2 fruit fly cellular contexts compared by ENCODE assay signal in the genomic region with DNA sequence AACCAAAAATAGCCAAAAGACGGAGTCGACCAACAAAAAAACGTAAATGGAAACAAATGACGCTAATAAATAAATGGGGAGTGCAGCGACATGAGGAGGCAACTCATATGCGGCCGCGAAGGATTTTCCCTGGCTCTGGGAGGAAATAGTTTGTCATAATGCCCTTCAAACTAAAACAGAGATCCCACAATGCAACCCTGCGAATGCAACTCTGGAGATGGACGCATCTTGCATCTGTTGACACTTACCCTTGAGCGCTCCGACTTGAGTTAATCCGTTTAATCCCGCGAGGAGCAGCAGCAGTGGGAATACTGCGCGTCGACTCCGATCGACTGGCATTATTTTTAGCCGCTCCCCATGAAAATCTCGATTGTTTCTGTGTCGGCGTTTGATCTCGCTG.
TF ChIP-seq lines count a peak whose summit lies in the region.

No protein-coding gene starts in this region.

- no peak for TF ChIP-seq CTCF in whole organism, embryonic (GFP tag; optimal IDR thresholded peaks at IDR 0.05; lab: Kevin White, UChicago)

TF ChIP-seq in whole organism, embryonic, 481 proteins besides CTCF, POLR2A, EP300 and RAD21:
- TF ChIP-seq CG3838 (GFP tag; optimal IDR thresholded peaks at IDR 0.05; lab: Kevin White, UChicago): no peak
- TF ChIP-seq btn (GFP tag; optimal IDR thresholded peaks at IDR 0.05; lab: Kevin White, UChicago): no peak
- no peak for TF ChIP-seq CG10654 (GFP tag; optimal IDR thresholded peaks at IDR 0.05; lab: Kevin White, UChicago)
- TF ChIP-seq CG16815 (GFP tag; optimal IDR thresholded peaks at IDR 0.05; lab: Kevin White, UChicago): no peak
- no peak for TF ChIP-seq zen (tag; optimal IDR thresholded peaks at IDR 0.05; lab: Kevin White, UChicago)
- no peak for TF ChIP-seq CG34422 (GFP tag; IDR thresholded peaks at IDR 0.05; lab: Robert Waterston, UW)
- no peak for TF ChIP-seq danr (GFP tag; IDR thresholded peaks at IDR 0.05; lab: Robert Waterston, UW)
- TF ChIP-seq fu2 (GFP tag; optimal IDR thresholded peaks at IDR 0.05; lab: Kevin White, UChicago): no peak
- peak; percentile 73 for TF ChIP-seq stwl (tag; optimal IDR thresholded peaks at IDR 0.05; lab: Kevin White, UChicago)
- no peak for TF ChIP-seq CG12219 (GFP tag; optimal IDR thresholded peaks at IDR 0.05; lab: Kevin White, UChicago)
- no peak for TF ChIP-seq CG8765 (GFP tag; IDR thresholded peaks at IDR 0.05; lab: Robert Waterston, UW)
- TF ChIP-seq CG10979 (tag; optimal IDR thresholded peaks at IDR 0.05; lab: Kevin White, UChicago): no peak
- TF ChIP-seq fd64A (GFP tag; optimal IDR thresholded peaks at IDR 0.05; lab: Kevin White, UChicago): no peak
- TF ChIP-seq CG13775 (GFP tag; optimal IDR thresholded peaks at IDR 0.05; lab: Kevin White, UChicago): no peak
- TF ChIP-seq CG2202 (tag; optimal IDR thresholded peaks at IDR 0.05; lab: Kevin White, UChicago): no peak
- TF ChIP-seq cg (GFP tag; optimal IDR thresholded peaks at IDR 0.05; lab: Kevin White, UChicago): no peak
- TF ChIP-seq sob (GFP tag; IDR thresholded peaks at IDR 0.05; lab: Robert Waterston, UW): no peak
- TF ChIP-seq zen2 (GFP tag; IDR thresholded peaks at IDR 0.05; lab: Robert Waterston, UW; ENCODE audit: partially characterized antibody): 0 out of 3 replicates have a peak, but pooled peaks have one; percentile 26
- peak; percentile 81 for TF ChIP-seq CG2116 (GFP tag; optimal IDR thresholded peaks at IDR 0.05; lab: Kevin White, UChicago)
- TF ChIP-seq Ets65A (GFP tag; lab: Kevin White, UChicago): peak; percentile 72
- no peak for TF ChIP-seq CG16779 (GFP tag; IDR thresholded peaks at IDR 0.05; lab: Robert Waterston, UW)
- no peak for TF ChIP-seq E2f1 (GFP tag; IDR thresholded peaks at IDR 0.05; lab: Robert Waterston, UW)
- TF ChIP-seq Max (GFP tag; optimal IDR thresholded peaks at IDR 0.05; lab: Kevin White, UChicago): no peak
- no peak for TF ChIP-seq Side (GFP tag; optimal IDR thresholded peaks at IDR 0.05; lab: Kevin White, UChicago)
- no peak for TF ChIP-seq tgo (GFP tag; IDR thresholded peaks at IDR 0.05; lab: Robert Waterston, UW)
- no peak for TF ChIP-seq Dp (GFP tag; optimal IDR thresholded peaks at IDR 0.05; lab: Kevin White, UChicago)
- no peak for TF ChIP-seq HmgD (GFP tag; optimal IDR thresholded peaks at IDR 0.05; lab: Kevin White, UChicago)
- TF ChIP-seq bowl (GFP tag; IDR thresholded peaks at IDR 0.05; lab: Robert Waterston, UW): no peak
- TF ChIP-seq Hmx (GFP tag; optimal IDR thresholded peaks at IDR 0.05; lab: Kevin White, UChicago): no peak
- TF ChIP-seq CG5953 (GFP tag; IDR thresholded peaks at IDR 0.05; lab: Robert Waterston, UW): no peak
- no peak for TF ChIP-seq Rx (GFP tag; IDR thresholded peaks at IDR 0.05; lab: Robert Waterston, UW)
- peak; percentile 34; the same call in 1 of the 2 replicates for TF ChIP-seq chm (GFP tag; IDR thresholded peaks at IDR 0.05; lab: Robert Waterston, UW)
- no peak for TF ChIP-seq ranshi (GFP tag; IDR thresholded peaks at IDR 0.05; lab: Robert Waterston, UW)
- no peak for TF ChIP-seq CG18476 (GFP tag; optimal IDR thresholded peaks at IDR 0.05; lab: Kevin White, UChicago)

TF ChIP-seq in whole organism, prepupa, 60 proteins besides CTCF, POLR2A, EP300 and RAD21:
- TF ChIP-seq CG10669 (GFP tag; optimal IDR thresholded peaks at IDR 0.05; lab: Kevin White, UChicago) (no peak), Eip93F (GFP tag; optimal IDR thresholded peaks at IDR 0.05; lab: Kevin White, UChicago) (no peak), acj6 (GFP tag; optimal IDR thresholded peaks at IDR 0.05; lab: Kevin White, UChicago) (no peak), fd85E (GFP tag; optimal IDR thresholded peaks at IDR 0.05; lab: Kevin White, UChicago) (no peak), ss (GFP tag; optimal IDR thresholded peaks at IDR 0.05; lab: Kevin White, UChicago) (no peak), Sox102F (GFP tag; optimal IDR thresholded peaks at IDR 0.05; lab: Kevin White, UChicago) (no peak), CG6808 (GFP tag; optimal IDR thresholded peaks at IDR 0.05; lab: Kevin White, UChicago) (no peak), Eip78C (GFP tag; lab: Kevin White, UChicago) (peak; percentile 23), Met (GFP tag; optimal IDR thresholded peaks at IDR 0.05; lab: Kevin White, UChicago) (no peak)
